Fruit fly (Drosophila melanogaster): ENCODE data around the gene CG18213.
A peak's percentile ranks its signal among the peaks of the same experiment; 100 is the strongest.

dm6 chr3R:17079859-17080255 lies 39.9 kb upstream of the CG18213 start, which contains the start of the genes Keap1 and kuk:
- TF ChIP-seq Dfd (GFP tag; optimal IDR thresholded peaks at IDR 0.05) (no peak), pan (optimal IDR thresholded peaks at IDR 0.05) (no peak), CG32264 (GFP tag; optimal IDR thresholded peaks at IDR 0.05) (no peak), GATAd (GFP tag; optimal IDR thresholded peaks at IDR 0.05) (no peak), OdsH (GFP tag; optimal IDR thresholded peaks at IDR 0.05) (peak; percentile 52), h (GFP tag; optimal IDR thresholded peaks at IDR 0.05) (peak; percentile 82)

All from whole organism, wandering third instar larva.